Worm (Caenorhabditis elegans) whole organism, L1 larva: Measurements from ENCODE around the gene F47B8.2.
A peak's percentile ranks its signal among the peaks of the same experiment; 100 is the strongest.

Experiments used
- C04F5.9 ChIP-seq: sonication (generic microtip); optimal IDR thresholded peaks from 2 replicates; lab custom pipeline; 2016; ENCODE audit warnings: missing genetic modification characterization, missing compliant biosample characterization
- C34B4.2 ChIP-seq: sonication (generic microtip); optimal IDR thresholded peaks from 2 replicates; lab custom pipeline; 2017; ENCODE audit warnings: mild to moderate bottlenecking, missing genetic modification characterization, missing compliant biosample characterization
- F16B12.6 ChIP-seq: fragments of 150-350 bp; optimal IDR thresholded peaks from 2 replicates; lab custom pipeline; 2014; ENCODE audit warnings: missing biosample characterization, missing genetic modification characterization
- Y116A8C.19 ChIP-seq: sonication (generic microtip); optimal IDR thresholded peaks from 2 replicates; lab custom pipeline; 2016; ENCODE audit warnings: missing compliant biosample characterization, missing genetic modification characterization, borderline replicate concordance
- alr-1 ChIP-seq: fragments of 200-800 bp; sonication (Bioruptor generic); optimal IDR thresholded peaks from 2 replicates; lab custom pipeline; 2018; ENCODE audit warnings: borderline replicate concordance, mild to moderate bottlenecking, missing genetic modification characterization, missing compliant biosample characterization
- ceh-63 ChIP-seq: fragments of 200-800 bp; sonication (Bioruptor generic); optimal IDR thresholded peaks from 2 replicates; lab custom pipeline; 2018; ENCODE audit warnings: mild to moderate bottlenecking, missing genetic modification characterization, missing compliant biosample characterization
- ceh-82 ChIP-seq, 3 experiments: fragments of 150-350 bp in 1 of 3; sonication (generic microtip) in 2 of 3; optimal IDR thresholded peaks; 2 replicates each; lab custom pipeline; 2014 to 2017; ENCODE audit warnings: missing biosample characterization in 3 of 3, missing genetic modification characterization in 3 of 3
- ceh-88 ChIP-seq: fragments of 200-800 bp; sonication (Bioruptor generic); IDR thresholded peaks from 2 replicates; pipeline ENCODE4 v1.3.6; 2022; ENCODE audit warnings: missing genetic modification characterization, missing compliant biosample characterization
- ceh-90 ChIP-seq: sonication (generic microtip); optimal IDR thresholded peaks from 2 replicates; lab custom pipeline; 2016; ENCODE audit warnings: missing genetic modification characterization, missing compliant biosample characterization
- ces-1 ChIP-seq: fragments of 150-350 bp; optimal IDR thresholded peaks from 2 replicates; lab custom pipeline; 2014; ENCODE audit warnings: missing biosample characterization, missing genetic modification reagents, missing genetic modification characterization
- dpl-1 ChIP-seq, 3 experiments: fragments of 150-350 bp in 2 of 3; sonication (generic microtip) in 1 of 3; optimal IDR thresholded peaks; 2 replicates each; lab custom pipeline; 2014 to 2017; ENCODE audit warnings: missing biosample characterization in 3 of 3, missing genetic modification characterization in 3 of 3, missing genetic modification reagents in 3 of 3
- egl-13 ChIP-seq: sonication (generic microtip); optimal IDR thresholded peaks from 2 replicates; lab custom pipeline; 2016; ENCODE audit warnings: missing genotype, missing genetic modification reagents, missing genetic modification characterization, missing compliant biosample characterization
- elt-2 ChIP-seq: sonication (generic microtip); optimal IDR thresholded peaks from 2 replicates; lab custom pipeline; 2016; ENCODE audit warnings: missing genetic modification characterization, mild to moderate bottlenecking, inconsistent platforms, missing compliant biosample characterization, missing genetic modification reagents
- elt-3 ChIP-seq, 6 experiments: fragments of 150-350 bp in 1 of 6; sonication (generic microtip); optimal IDR thresholded peaks; 2 replicates each; lab custom pipeline; 2017 to 2018; ENCODE audit warnings: missing biosample characterization in 6 of 6, missing genetic modification characterization in 6 of 6, inconsistent platforms in 1 of 6
- ets-5 ChIP-seq: fragments of 200-800 bp; sonication (Bioruptor generic); IDR thresholded peaks from 2 replicates; pipeline ENCODE4 v1.3.6; 2022; ENCODE audit warnings: missing genetic modification characterization, missing compliant biosample characterization
- fkh-10 ChIP-seq: sonication (generic microtip); optimal IDR thresholded peaks from 2 replicates; lab custom pipeline; 2017; ENCODE audit warnings: missing biosample characterization, missing genetic modification reagents, missing genetic modification characterization
- fkh-8 ChIP-seq: sonication (generic microtip); optimal IDR thresholded peaks from 2 replicates; lab custom pipeline; 2016; ENCODE audit warnings: mild to moderate bottlenecking, missing genetic modification characterization, missing compliant biosample characterization
- fos-1 ChIP-seq: fragments of 150-350 bp; optimal IDR thresholded peaks from 2 replicates; lab custom pipeline; 2014; ENCODE audit warnings: missing biosample characterization, missing genetic modification characterization
- hlh-4 ChIP-seq: sonication (generic microtip); optimal IDR thresholded peaks from 2 replicates; lab custom pipeline; 2016; ENCODE audit warnings: mild to moderate bottlenecking, missing genetic modification characterization, missing compliant biosample characterization
- hpl-2 ChIP-seq: fragments of 150-350 bp; optimal IDR thresholded peaks from 2 replicates; lab custom pipeline; 2014; ENCODE audit warnings: missing biosample characterization, missing genetic modification reagents, missing genetic modification characterization
- lin-13 ChIP-seq: fragments of 150-350 bp; optimal IDR thresholded peaks from 2 replicates; lab custom pipeline; 2014; ENCODE audit warnings: missing biosample characterization, missing genetic modification reagents, missing genetic modification characterization
- lin-14 ChIP-seq: fragments of 200-800 bp; sonication (Bioruptor generic); optimal IDR thresholded peaks from 2 replicates; lab custom pipeline; 2018; ENCODE audit warnings: mild to moderate bottlenecking, missing genetic modification characterization, moderate library complexity, missing compliant biosample characterization
- mab-9 ChIP-seq: fragments of 200-800 bp; sonication (Bioruptor generic); IDR thresholded peaks from 2 replicates; pipeline ENCODE4 v1.3.6; 2022; ENCODE audit warnings: missing genetic modification reagents, missing genetic modification characterization, missing compliant biosample characterization
- nhr-11 ChIP-seq: fragments of 150-350 bp; optimal IDR thresholded peaks from 2 replicates; lab custom pipeline; 2014; ENCODE audit warnings: missing biosample characterization, missing genetic modification characterization
- nhr-12 ChIP-seq: sonication (generic microtip); optimal IDR thresholded peaks from 2 replicates; lab custom pipeline; 2017; ENCODE audit warnings: missing biosample characterization, missing genetic modification characterization
- nhr-20 ChIP-seq: sonication (generic microtip); optimal IDR thresholded peaks from 2 replicates; lab custom pipeline; 2016; ENCODE audit warnings: mild to moderate bottlenecking, missing genetic modification characterization, missing compliant biosample characterization
- nhr-28 ChIP-seq: fragments of 150-350 bp; optimal IDR thresholded peaks from 2 replicates; lab custom pipeline; 2014; ENCODE audit warnings: missing biosample characterization, missing genetic modification characterization
- nhr-47 ChIP-seq: sonication (generic microtip); optimal IDR thresholded peaks from 2 replicates; lab custom pipeline; 2016; ENCODE audit warnings: mild to moderate bottlenecking, missing genetic modification characterization, moderate library complexity, missing compliant biosample characterization
- nhr-71 ChIP-seq: sonication (generic microtip); optimal IDR thresholded peaks from 2 replicates; lab custom pipeline; 2016; ENCODE audit warnings: mild to moderate bottlenecking, missing genetic modification characterization, moderate library complexity, missing compliant biosample characterization
- nhr-76 ChIP-seq: sonication (generic microtip); optimal IDR thresholded peaks from 2 replicates; lab custom pipeline; 2017; ENCODE audit warnings: missing biosample characterization, missing genetic modification characterization
- nhr-84 ChIP-seq: sonication (generic microtip); optimal IDR thresholded peaks from 2 replicates; lab custom pipeline; 2017; ENCODE audit warnings: missing biosample characterization, missing genetic modification characterization
- nhr-85 ChIP-seq: sonication (generic microtip); peaks from one replicate; lab custom pipeline; 2016; ENCODE audit warnings: missing genetic modification characterization, inconsistent platforms, missing compliant biosample characterization
- pax-3 ChIP-seq: fragments of 200-800 bp; sonication (Bioruptor generic); optimal IDR thresholded peaks from 2 replicates; lab custom pipeline; 2018; ENCODE audit warnings: mild to moderate bottlenecking, missing genetic modification characterization, moderate library complexity, missing compliant biosample characterization
- skn-1 ChIP-seq: fragments of 150-350 bp; optimal IDR thresholded peaks from 2 replicates; lab custom pipeline; 2014; ENCODE audit warnings: missing biosample characterization, missing genetic modification characterization
- snpc-4 ChIP-seq: fragments of 150-350 bp; optimal IDR thresholded peaks from 2 replicates; lab custom pipeline; 2014; ENCODE audit warnings: missing biosample characterization, missing genetic modification characterization
- sptf-1 ChIP-seq: fragments of 150-350 bp; optimal IDR thresholded peaks from 2 replicates; lab custom pipeline; 2014; ENCODE audit warnings: missing biosample characterization, missing genetic modification characterization
- sup-37 ChIP-seq: fragments of 200-800 bp; sonication (Bioruptor generic); optimal IDR thresholded peaks from 2 replicates; lab custom pipeline; 2018; ENCODE audit warnings: mild to moderate bottlenecking, missing genetic modification characterization, missing compliant biosample characterization
- tlp-1 ChIP-seq: fragments of 150-350 bp; optimal IDR thresholded peaks from 2 replicates; lab custom pipeline; 2014; ENCODE audit warnings: missing biosample characterization, missing genetic modification characterization
- unc-130 ChIP-seq: fragments of 150-350 bp; optimal IDR thresholded peaks from 2 replicates; lab custom pipeline; 2017; ENCODE audit warnings: missing biosample characterization, missing genetic modification characterization, inconsistent platforms
- unc-30 ChIP-seq: sonication (generic microtip); optimal IDR thresholded peaks from 2 replicates; lab custom pipeline; 2017; ENCODE audit warnings: missing biosample characterization, missing genetic modification characterization
- unc-62 ChIP-seq: fragments of 150-350 bp; optimal IDR thresholded peaks from 2 replicates; lab custom pipeline; 2014; ENCODE audit warnings: missing biosample characterization, missing genetic modification reagents, missing genetic modification characterization
- vab-15 ChIP-seq: sonication (generic microtip); optimal IDR thresholded peaks from 2 replicates; lab custom pipeline; 2017; ENCODE audit warnings: missing genotype, mild to moderate bottlenecking, missing genetic modification characterization, missing compliant biosample characterization
- zag-1 ChIP-seq: fragments of 150-350 bp; optimal IDR thresholded peaks from 2 replicates; lab custom pipeline; 2014; ENCODE audit warnings: missing biosample characterization, missing genetic modification characterization

Gene F47B8.2

DNA sequence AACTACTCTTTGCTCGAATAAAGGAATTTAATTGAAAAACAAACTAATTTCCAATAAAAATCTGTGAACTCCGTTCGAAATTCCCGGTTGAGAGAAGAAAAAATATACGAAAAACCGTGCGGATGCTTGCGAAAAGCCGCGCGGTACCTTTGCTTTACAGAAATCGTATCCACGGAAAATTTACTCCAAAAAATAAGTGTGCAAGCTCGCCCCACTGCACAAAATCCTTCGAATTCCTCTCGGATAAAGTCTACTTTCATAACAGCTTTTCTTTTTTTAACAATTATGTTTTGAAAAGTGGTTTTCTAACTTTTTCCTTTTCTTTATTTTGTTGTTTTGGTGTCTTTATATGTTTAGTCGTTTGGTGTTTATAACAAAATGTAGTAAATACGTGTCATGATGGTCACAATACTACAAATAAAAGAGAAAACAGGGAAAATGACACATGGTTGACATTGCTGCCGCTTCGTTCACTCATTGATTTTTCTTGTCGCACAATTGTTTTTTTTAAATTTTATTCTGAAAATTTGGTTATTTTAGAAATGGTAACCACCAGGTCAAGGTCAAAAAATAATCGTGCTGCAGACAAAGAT lies 30.9 kb upstream of the F47B8.2 start, which contains the start of gene cept-2 (continued):
- TF ChIP-seq ceh-63 (GFP tag; lab: Kevin White, UChicago) (no peak), nhr-20 (tag; lab: Kevin White, UChicago) (peak; percentile 97), tlp-1 (tag; lab: Kevin White, UChicago) (no peak), skn-1 (tag; lab: Kevin White, UChicago) (peak; percentile 95), nhr-12 (tag; lab: Kevin White, UChicago) (no peak), ceh-90 (tag; lab: Kevin White, UChicago) (peak; percentile 67), pax-3 (peak; percentile 99), ces-1 (GFP tag; lab: Kevin White, UChicago) (no peak), nhr-76 (no peak), zag-1 (tag; lab: Kevin White, UChicago) (peak; percentile 66), ets-5 (GFP tag; lab: Robert Waterston, UW) (no peak), fkh-10 (GFP tag; lab: Kevin White, UChicago) (peak; percentile 70), fkh-8 (peak; percentile 95), nhr-28 (no peak), unc-30 (no peak), elt-2 (tag; lab: Kevin White, UChicago) (peak; percentile 46), unc-130 (tag; lab: Kevin White, UChicago) (peak; percentile 66), hlh-4 (no peak), nhr-11 (tag; lab: Kevin White, UChicago) (peak; percentile 75), sup-37 (GFP tag; lab: Kevin White, UChicago) (peak; percentile 33), egl-13 (peak; percentile 91), C34B4.2 (tag; lab: Kevin White, UChicago) (no peak), dpl-1 (GFP tag; optimal IDR thresholded peaks at IDR 0.05; lab: Kevin White, UChicago) (peak; percentile 86 to 89 (median 87)), F16B12.6 (tag; lab: Kevin White, UChicago) (peak; percentile 56), nhr-71 (tag; lab: Kevin White, UChicago) (peak; percentile 97), ceh-82 (tag; optimal IDR thresholded peaks at IDR 0.05; lab: Kevin White, UChicago) (peak; percentile 84 to 95 (median 94)), elt-3 (tag; optimal IDR thresholded peaks at IDR 0.05; lab: Kevin White, UChicago) (peak in 3 of 6 experiments; percentile 37 to 93 (median 76)), Y116A8C.19 (no peak), sptf-1 (no peak), snpc-4 (peak; percentile 89), hpl-2 (GFP tag; lab: Kevin White, UChicago) (peak; percentile 68), lin-14 (GFP tag; lab: Kevin White, UChicago) (peak; percentile 96), unc-62 (GFP tag; lab: Kevin White, UChicago) (no peak), ceh-88 (peak; percentile 84), lin-13 (GFP tag; lab: Kevin White, UChicago) (peak; percentile 96), alr-1 (tag; lab: Kevin White, UChicago) (no peak), mab-9 (GFP tag; lab: Robert Waterston, UW) (peak; percentile 81), vab-15 (tag; lab: Kevin White, UChicago) (peak; percentile 78), nhr-85 (tag; lab: Kevin White, UChicago) (peak; percentile 96), fos-1 (tag; lab: Kevin White, UChicago) (peak; percentile 71), C04F5.9 (tag; lab: Kevin White, UChicago) (peak; percentile 80), nhr-47 (tag; lab: Kevin White, UChicago) (peak; percentile 96), nhr-84 (tag; lab: Kevin White, UChicago) (no peak)
- TF ChIP-seq, all 84 proteins: peak for 67
